Fruit fly (Drosophila melanogaster) S2 (cell line): ENCODE measurements around the gene krz.

ENCODE experiments used
- CG8478 ChIP-seq: fragments of >200 bp; optimal IDR thresholded peaks from 2 replicates; lab custom pipeline; 2018
- CTCF ChIP-seq, 2 experiments: fragments of >200 bp; optimal IDR thresholded peaks; 2 replicates each; lab custom pipeline; 2018

DNA sequence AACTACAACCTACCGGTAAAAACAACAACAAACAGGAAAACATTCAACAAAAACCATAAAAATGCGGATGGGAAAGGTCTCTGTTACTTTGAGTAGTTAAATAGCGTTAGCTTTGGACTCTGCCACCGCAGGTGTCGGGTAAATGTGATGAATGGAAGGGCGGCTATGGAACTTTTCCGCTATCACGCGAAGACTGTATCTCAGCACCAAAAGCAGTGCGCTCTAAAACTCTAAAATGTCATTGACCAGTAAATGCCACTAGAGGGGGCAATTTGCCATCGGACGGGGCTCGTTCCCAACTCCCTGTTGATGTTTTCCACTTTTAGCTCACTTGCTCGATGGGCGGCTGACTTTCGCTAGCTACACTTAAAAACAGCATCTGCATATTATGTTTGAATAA, 8.4 kb upstream of the krz start:
- TF ChIP-seq CG8478 = no peak
- TF ChIP-seq CTCF (optimal IDR thresholded peaks at IDR 0.05; lab: Kevin White, UChicago) = no peak
